Worm (Caenorhabditis elegans): Measurements from ENCODE around the gene C28D4.8.

DNA sequence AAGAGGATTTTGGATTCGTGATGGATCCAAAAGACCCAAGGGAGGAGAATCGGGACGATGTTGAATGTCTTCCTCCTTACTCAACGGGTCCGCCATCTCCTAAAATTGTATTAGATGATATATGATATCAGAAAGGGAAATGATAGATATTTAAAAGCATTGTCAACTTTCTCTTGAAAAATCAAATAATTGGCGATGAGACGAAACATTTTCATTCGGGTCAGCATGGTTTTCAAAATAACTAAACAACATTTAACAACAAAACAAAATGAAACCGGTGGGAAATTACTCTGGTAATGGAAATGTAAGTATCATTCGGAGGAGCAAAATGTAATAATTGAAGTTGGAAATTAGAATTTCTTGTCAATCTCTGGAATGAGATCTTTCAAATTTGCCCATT is 48.3 kb upstream of the C28D4.8 start, which contains the start of gene pis-1:
- no peak for TF ChIP-seq ztf-23 (GFP tag; IDR thresholded peaks at IDR 0.05)
- no peak for TF ChIP-seq ref-1 (GFP tag; conservative IDR thresholded peaks at IDR 0.05)
- no peak for TF ChIP-seq tab-1 (GFP tag; IDR thresholded peaks at IDR 0.05)
- TF ChIP-seq klf-2 (GFP tag; conservative IDR thresholded peaks at IDR 0.05): no peak
- no peak for TF ChIP-seq flt-1 (GFP tag; IDR thresholded peaks at IDR 0.05)
